Worm (Caenorhabditis elegans) whole organism, L3 larva: Measurements from ENCODE around the gene F10A3.12.

ENCODE experiments used
- R02D3.7 ChIP-seq: fragments of 150-350 bp; optimal IDR thresholded peaks from 2 replicates; lab custom pipeline; 2014; ENCODE audit warnings: missing biosample characterization, missing genetic modification characterization
- ZK546.5 ChIP-seq: sonication (generic microtip); optimal IDR thresholded peaks from 2 replicates; lab custom pipeline; 2017; ENCODE audit warnings: missing biosample characterization, missing genetic modification characterization
- ama-1 ChIP-seq: fragments of 150-350 bp; optimal IDR thresholded peaks from 2 replicates; lab custom pipeline; 2018
- ceh-28 ChIP-seq: fragments of 150-350 bp; optimal IDR thresholded peaks from 2 replicates; lab custom pipeline; 2014; ENCODE audit warnings: missing biosample characterization, missing genetic modification reagents, missing genetic modification characterization
- ceh-82 ChIP-seq: fragments of 150-350 bp; optimal IDR thresholded peaks from 2 replicates; lab custom pipeline; 2014; ENCODE audit warnings: missing biosample characterization, missing genetic modification characterization
- ceh-9 ChIP-seq: sonication (generic microtip); optimal IDR thresholded peaks from 2 replicates; lab custom pipeline; 2018; ENCODE audit warnings: missing biosample characterization, missing genetic modification characterization
- daf-12 ChIP-seq: fragments of 150-350 bp; optimal IDR thresholded peaks from 2 replicates; lab custom pipeline; 2014; ENCODE audit warnings: missing biosample characterization, missing genetic modification reagents, missing genetic modification characterization
- egl-27 ChIP-seq: sonication (generic microtip); optimal IDR thresholded peaks from 4 replicates; lab custom pipeline; 2017; ENCODE audit warnings: missing biosample characterization, missing genetic modification reagents, missing genetic modification characterization
- egl-5 ChIP-seq: fragments of 150-350 bp; optimal IDR thresholded peaks from 2 replicates; lab custom pipeline; 2017; ENCODE audit warnings: missing biosample characterization, missing genetic modification reagents, missing genetic modification characterization, inconsistent platforms
- elt-1 ChIP-seq: fragments of 150-350 bp; optimal IDR thresholded peaks from 2 replicates; lab custom pipeline; 2014; ENCODE audit warnings: missing biosample characterization, missing genetic modification characterization
- elt-2 ChIP-seq: sonication (generic microtip); optimal IDR thresholded peaks from 2 replicates; lab custom pipeline; 2016; ENCODE audit warnings: missing genetic modification reagents, mild to moderate bottlenecking, missing genetic modification characterization, missing compliant biosample characterization
- eor-1 ChIP-seq, 2 experiments: fragments of 150-350 bp; optimal IDR thresholded peaks; 2 replicates each; lab custom pipeline; 2014 to 2018; ENCODE audit warnings: missing biosample characterization in 2 of 2, missing genetic modification characterization in 2 of 2
- fkh-2 ChIP-seq: fragments of 150-350 bp; optimal IDR thresholded peaks from 2 replicates; lab custom pipeline; 2014; ENCODE audit warnings: missing biosample characterization, missing genetic modification reagents, missing genetic modification characterization
- fos-1 ChIP-seq: fragments of 150-350 bp; optimal IDR thresholded peaks from 2 replicates; lab custom pipeline; 2014; ENCODE audit warnings: missing biosample characterization, missing genetic modification characterization
- jun-1 ChIP-seq: fragments of 150-350 bp; optimal IDR thresholded peaks from 2 replicates; lab custom pipeline; 2014; ENCODE audit warnings: missing biosample characterization, missing genetic modification reagents, missing genetic modification characterization
- lin-15B ChIP-seq: fragments of 150-350 bp; optimal IDR thresholded peaks from 2 replicates; lab custom pipeline; 2014; ENCODE audit warnings: missing biosample characterization, missing genetic modification characterization
- lin-39 ChIP-seq: fragments of 150-350 bp; optimal IDR thresholded peaks from 2 replicates; lab custom pipeline; 2018; ENCODE audit warnings: missing biosample characterization, missing genetic modification reagents, missing genetic modification characterization
- lsy-12 ChIP-seq: sonication (generic microtip); optimal IDR thresholded peaks from 2 replicates; lab custom pipeline; 2016; ENCODE audit warnings: mild to moderate bottlenecking, missing genetic modification characterization, missing compliant biosample characterization
- mdl-1 ChIP-seq: fragments of 150-350 bp; optimal IDR thresholded peaks from 2 replicates; lab custom pipeline; 2014; ENCODE audit warnings: missing biosample characterization, missing genetic modification characterization
- nfya-1 ChIP-seq: sonication (generic microtip); optimal IDR thresholded peaks from 2 replicates; lab custom pipeline; 2017; ENCODE audit warnings: missing genetic modification characterization, mild to moderate bottlenecking, missing compliant biosample characterization, antibody characterized with exemption, moderate library complexity; ENCODE audit not compliant: insufficient read depth
- nhr-11 ChIP-seq: fragments of 150-350 bp; optimal IDR thresholded peaks from 2 replicates; lab custom pipeline; 2014; ENCODE audit warnings: missing biosample characterization, missing genetic modification characterization
- nhr-12 ChIP-seq: fragments of 150-350 bp; optimal IDR thresholded peaks from 2 replicates; lab custom pipeline; 2014; ENCODE audit warnings: missing biosample characterization, missing genetic modification characterization
- nhr-25 ChIP-seq: sonication (generic microtip); optimal IDR thresholded peaks from 2 replicates; lab custom pipeline; 2017; ENCODE audit warnings: missing biosample characterization, missing genetic modification characterization
- nhr-28 ChIP-seq: fragments of 150-350 bp; optimal IDR thresholded peaks from 2 replicates; lab custom pipeline; 2014; ENCODE audit warnings: missing biosample characterization, missing genetic modification characterization
- nhr-67 ChIP-seq: fragments of 150-350 bp; optimal IDR thresholded peaks from 2 replicates; lab custom pipeline; 2014; ENCODE audit warnings: missing biosample characterization, missing genetic modification characterization
- nhr-76 ChIP-seq: fragments of 150-350 bp; sonication (generic microtip); optimal IDR thresholded peaks from 5 replicates; lab custom pipeline; 2014; ENCODE audit warnings: missing biosample characterization, missing genetic modification characterization
- nhr-77 ChIP-seq: fragments of 150-350 bp; optimal IDR thresholded peaks from 2 replicates; lab custom pipeline; 2014; ENCODE audit warnings: missing biosample characterization, missing genetic modification characterization
- pha-4 ChIP-seq: fragments of 150-350 bp; optimal IDR thresholded peaks from 2 replicates; lab custom pipeline; 2014; ENCODE audit warnings: missing biosample characterization, missing genetic modification reagents, missing genetic modification characterization
- pqm-1 ChIP-seq: fragments of 150-350 bp; optimal IDR thresholded peaks from 2 replicates; lab custom pipeline; 2017; ENCODE audit warnings: missing biosample characterization, missing genetic modification characterization, inconsistent platforms
- sea-2 ChIP-seq: fragments of 150-350 bp; sonication (generic microtip); optimal IDR thresholded peaks from 4 replicates; lab custom pipeline; 2014; ENCODE audit warnings: missing biosample characterization, missing genetic modification reagents, missing genetic modification characterization
- skn-1 ChIP-seq: fragments of 150-350 bp; optimal IDR thresholded peaks from 2 replicates; lab custom pipeline; 2014; ENCODE audit warnings: missing biosample characterization, missing genetic modification characterization
- snpc-4 ChIP-seq: fragments of 150-350 bp; optimal IDR thresholded peaks from 2 replicates; lab custom pipeline; 2014; ENCODE audit warnings: missing biosample characterization, missing genetic modification characterization
- unc-39 ChIP-seq: sonication (generic microtip); optimal IDR thresholded peaks from 4 replicates; lab custom pipeline; 2017; ENCODE audit warnings: missing biosample characterization, missing genetic modification characterization
- zag-1 ChIP-seq: fragments of 150-350 bp; optimal IDR thresholded peaks from 2 replicates; lab custom pipeline; 2014; ENCODE audit warnings: missing biosample characterization, missing genetic modification characterization
- ztf-11 ChIP-seq: fragments of 150-350 bp; optimal IDR thresholded peaks from 2 replicates; lab custom pipeline; 2014; ENCODE audit warnings: missing biosample characterization, missing genetic modification characterization

The F10A3.12 gene

DNA sequence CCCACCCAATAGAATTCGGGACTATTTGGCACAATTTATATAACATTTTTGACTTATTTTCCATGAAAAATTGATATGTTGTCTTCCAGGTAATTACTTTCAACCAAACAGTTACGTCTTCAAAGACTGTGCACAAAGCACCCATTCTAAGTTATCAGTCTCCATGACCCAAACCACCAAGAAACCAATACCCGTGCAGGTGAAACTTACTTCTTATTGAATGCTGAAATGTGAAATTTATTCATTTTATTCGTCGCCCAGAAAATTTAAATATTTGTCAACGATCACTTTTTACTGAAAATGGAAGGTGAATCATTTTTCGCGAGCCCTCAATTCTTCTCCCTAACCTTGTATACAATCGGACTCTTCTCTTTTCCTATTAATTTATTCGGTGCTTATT lies 26.7 kb downstream of the F10A3.12 start, which contains the start of gene srh-281:
srh-281 (plus strand) TSS at position 301 of the 400 bp plus-strand sequence.
- TF ChIP-seq fkh-2 (tag; lab: Kevin White, UChicago) (no peak), pha-4 (tag; lab: Kevin White, UChicago) (no peak), jun-1 (tag; lab: Kevin White, UChicago) (no peak), elt-2 (tag; lab: Kevin White, UChicago) (no peak), nhr-76 (tag; lab: Kevin White, UChicago) (no peak), R02D3.7 (no peak)

DNA sequence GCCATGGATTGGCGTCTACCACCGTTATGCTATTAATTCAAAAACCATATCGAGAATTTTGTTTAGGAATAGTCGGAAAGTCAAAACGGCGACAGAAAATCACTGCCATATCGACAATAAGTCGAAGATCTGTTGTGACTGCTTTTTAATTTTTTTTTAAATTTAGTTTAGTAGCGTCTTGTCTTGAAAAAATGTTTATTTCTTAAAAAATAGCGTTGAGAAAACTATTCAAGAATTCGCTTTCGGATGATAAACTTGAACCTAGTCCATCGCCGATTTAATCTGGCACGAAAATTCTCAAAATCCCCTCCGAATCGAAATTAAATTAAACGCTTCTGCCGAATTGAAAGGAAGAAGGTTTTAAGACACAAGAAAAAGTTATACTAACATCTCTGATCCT lies 28.3 kb downstream of the F10A3.12 start, which contains the start of gene srh-279:
srh-279 (plus strand) TSS at position 301 of the 400 bp plus-strand sequence.
- TF ChIP-seq nfya-1: no peak
- TF ChIP-seq ZK546.5 (tag; lab: Kevin White, UChicago): no peak
- no peak for TF ChIP-seq lin-15B (tag; lab: Kevin White, UChicago)
- no peak for TF ChIP-seq nhr-12 (tag; lab: Kevin White, UChicago)
- TF ChIP-seq ceh-82: no peak
- no peak for TF ChIP-seq nhr-25 (tag; lab: Kevin White, UChicago)
- no peak for TF ChIP-seq zag-1 (tag; lab: Kevin White, UChicago)
- TF ChIP-seq snpc-4: no peak

DNA sequence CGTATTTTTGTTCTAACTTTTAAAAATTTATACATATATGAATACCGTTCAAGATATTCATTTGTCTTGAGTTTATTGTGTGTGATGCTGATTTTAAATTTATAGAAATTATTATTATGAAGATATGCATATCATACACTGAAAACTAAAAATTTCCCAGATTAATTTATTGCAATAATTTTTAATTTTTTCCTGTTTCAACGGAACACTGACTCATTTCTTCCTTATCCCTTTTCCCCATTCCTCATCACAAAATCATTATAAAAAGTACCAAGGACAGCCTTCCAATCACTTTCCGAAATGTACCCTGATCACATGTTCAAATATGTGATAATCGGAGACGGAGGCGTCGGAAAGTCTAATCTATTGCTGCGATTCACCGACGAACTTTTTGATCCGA lies 30.8 kb downstream of the F10A3.12 start, which contains the start of gene rabr-4:
rabr-4 (plus strand) TSS at position 301 of the 400 bp plus-strand sequence.
- TF ChIP-seq nhr-11 (no peak), R02D3.7 (no peak), sea-2 (GFP tag; lab: Kevin White, UChicago) (no peak), ZK546.5 (tag; lab: Kevin White, UChicago) (no peak), skn-1 (tag; lab: Kevin White, UChicago) (no peak), nhr-77 (tag; lab: Kevin White, UChicago) (no peak), egl-27 (tag; lab: Kevin White, UChicago) (no peak), eor-1 (tag; optimal IDR thresholded peaks at IDR 0.05; lab: Kevin White, UChicago) (no peak), pqm-1 (tag; lab: Kevin White, UChicago) (no peak), snpc-4 (no peak), daf-12 (no peak), pha-4 (tag; lab: Kevin White, UChicago) (no peak), ceh-9 (no peak), nhr-28 (tag; lab: Kevin White, UChicago) (no peak), ztf-11 (no peak)

DNA sequence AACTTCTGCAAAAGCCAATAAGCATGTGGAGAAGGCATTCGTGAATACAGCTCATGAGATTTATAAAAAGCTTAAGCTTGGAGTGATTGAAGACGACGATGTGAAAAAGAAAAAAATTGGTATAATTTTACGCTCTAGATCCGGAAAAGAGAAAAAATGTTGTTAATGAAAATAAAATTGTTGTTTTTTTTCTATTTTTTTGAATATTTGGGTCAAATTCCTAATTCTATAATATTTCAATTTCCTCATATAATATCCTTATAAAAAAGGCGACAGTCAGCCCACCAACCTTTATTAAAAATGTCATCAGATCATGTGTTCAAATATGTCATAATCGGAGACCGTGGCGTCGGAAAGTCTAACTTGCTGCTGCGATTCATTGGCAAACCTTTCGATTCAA lies 31.6 kb downstream of the F10A3.12 start, which contains the start of gene rabr-3:
rabr-3 (plus strand) TSS at position 301 of the 400 bp plus-strand sequence.
- TF ChIP-seq nhr-67 (tag; lab: Kevin White, UChicago) (no peak), egl-5 (no peak), lsy-12 (tag; lab: Kevin White, UChicago) (no peak), lin-15B (tag; lab: Kevin White, UChicago) (no peak), nhr-28 (tag; lab: Kevin White, UChicago) (no peak), elt-1 (tag; lab: Kevin White, UChicago) (no peak)
- TF ChIP-seq, all 47 proteins: peak for 0

DNA sequence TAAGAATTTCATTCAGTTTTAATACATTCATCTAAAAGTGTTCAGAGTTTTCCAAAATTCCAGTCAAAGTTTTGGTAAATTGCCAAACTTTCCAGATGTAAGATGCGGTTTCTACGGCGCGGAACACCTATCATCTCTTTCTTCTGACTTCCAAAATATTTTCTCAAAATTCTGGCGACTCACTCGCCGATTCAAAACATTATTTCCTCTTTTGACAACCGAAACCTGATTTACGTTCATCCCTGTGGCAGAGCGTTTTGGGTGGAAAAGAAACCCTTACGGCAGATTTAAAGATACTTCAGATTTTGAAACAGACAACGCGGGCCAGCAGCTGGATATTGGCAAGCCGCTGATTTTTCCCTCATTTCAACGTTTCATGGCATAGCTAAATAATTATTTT lies 34.2 kb downstream of the F10A3.12 start, which contains the start of gene F11A5.5:
F11A5.5 (plus strand) TSS at position 301 of the 400 bp plus-strand sequence.
- TF ChIP-seq skn-1 (tag; lab: Kevin White, UChicago) (no peak), unc-39 (tag; lab: Kevin White, UChicago) (no peak), fos-1 (tag; lab: Kevin White, UChicago) (no peak), ceh-9 (no peak), nhr-11 (no peak), nhr-76 (tag; lab: Kevin White, UChicago) (no peak), lin-39 (tag; lab: Kevin White, UChicago) (no peak), nhr-67 (tag; lab: Kevin White, UChicago) (no peak), nfya-1 (no peak), zag-1 (tag; lab: Kevin White, UChicago) (no peak), nhr-12 (tag; lab: Kevin White, UChicago) (no peak), nhr-77 (tag; lab: Kevin White, UChicago) (no peak), ama-1 (no peak), mdl-1 (tag; lab: Kevin White, UChicago) (no peak), ceh-28 (no peak), elt-2 (tag; lab: Kevin White, UChicago) (no peak)
